Fruit fly (Drosophila melanogaster) whole organism, wandering third instar larva: ENCODE data around the gene Mcm2.

Experiments used
- Abd-B ChIP-seq: fragments of >200 bp; optimal IDR thresholded peaks from 2 replicates; lab custom pipeline; 2017; ENCODE audit warnings: missing biosample characterization, missing genetic modification characterization
- CG9705 ChIP-seq: fragments of 200-800 bp; sonication (Bioruptor generic); optimal IDR thresholded peaks from 2 replicates; lab custom pipeline; 2018; ENCODE audit warnings: missing biosample characterization, mild to moderate bottlenecking, missing genetic modification characterization
- Dfd ChIP-seq: fragments of >200 bp; optimal IDR thresholded peaks from 2 replicates; lab custom pipeline; 2017; ENCODE audit warnings: missing biosample characterization, missing genetic modification characterization
- Dif ChIP-seq: fragments of 200-275, 200-300 bp; sonication (Bioruptor generic); optimal IDR thresholded peaks from 2 replicates; lab custom pipeline; 2018; ENCODE audit warnings: missing biosample characterization, missing genetic modification characterization; ENCODE audit not compliant: partially characterized antibody
- GATAd ChIP-seq: sonication (Bioruptor generic); optimal IDR thresholded peaks from 2 replicates; lab custom pipeline; 2016; ENCODE audit warnings: missing biosample characterization, missing genetic modification characterization
- HLH106 ChIP-seq: fragments of 200-800 bp; optimal IDR thresholded peaks from 3 replicates; lab custom pipeline; 2019; ENCODE audit warnings: missing biosample characterization, mild to moderate bottlenecking, missing genetic modification characterization, moderate library complexity
- Hr78 ChIP-seq: fragments of >200 bp; optimal IDR thresholded peaks from 2 replicates; lab custom pipeline; 2017; ENCODE audit warnings: missing biosample characterization, missing genetic modification characterization
- Jra ChIP-seq: sonication (Bioruptor generic); optimal IDR thresholded peaks from 2 replicates; lab custom pipeline; 2016; ENCODE audit warnings: missing biosample characterization, missing genetic modification characterization
- Myc ChIP-seq: fragments of >200 bp; optimal IDR thresholded peaks from 2 replicates; lab custom pipeline; 2017
- N ChIP-seq: fragments of >200 bp; optimal IDR thresholded peaks from 2 replicates; lab custom pipeline; 2018; ENCODE audit warnings: missing biosample characterization, missing external identifiers, missing genetic modification characterization
- OdsH ChIP-seq: fragments of 200-800 bp; sonication (Bioruptor generic); optimal IDR thresholded peaks from 2 replicates; lab custom pipeline; 2016; ENCODE audit warnings: missing biosample characterization, mild to moderate bottlenecking, missing genetic modification characterization
- Rel ChIP-seq, 2 experiments: fragments of 200-800 bp; sonication (Bioruptor generic) in 1 of 2; optimal IDR thresholded peaks; 2 replicates in 1 of 2; 3 replicates in 1 of 2; lab custom pipeline; 2016 to 2019; ENCODE audit warnings: mild to moderate bottlenecking in 2 of 2, missing biosample characterization in 2 of 2, missing genetic modification characterization in 2 of 2, moderate library complexity in 1 of 2
- Vsx2 ChIP-seq: fragments of 200-300, 225-300 bp; sonication (Bioruptor generic); optimal IDR thresholded peaks from 2 replicates; lab custom pipeline; 2018; ENCODE audit warnings: missing biosample characterization, missing genetic modification characterization; ENCODE audit not compliant: partially characterized antibody
- br ChIP-seq: fragments of 200-800 bp; sonication (Bioruptor generic); optimal IDR thresholded peaks from 2 replicates; lab custom pipeline; 2016; ENCODE audit warnings: missing biosample characterization, missing genetic modification characterization
- brk ChIP-seq: fragments of 200-800 bp; sonication (Bioruptor generic); optimal IDR thresholded peaks from 2 replicates; lab custom pipeline; 2016; ENCODE audit warnings: missing biosample characterization, mild to moderate bottlenecking, missing genetic modification characterization
- dl ChIP-seq, 2 experiments: fragments of 175-275, 200-275 bp in 1 of 2; fragments of 200-275 bp in 1 of 2; sonication (Bioruptor generic); optimal IDR thresholded peaks; lab custom pipeline; 2018; ENCODE audit warnings: mild to moderate bottlenecking in 2 of 2, missing biosample characterization in 2 of 2, missing genetic modification characterization in 2 of 2, moderate library complexity in 2 of 2; ENCODE audit not compliant: partially characterized antibody in 2 of 2, insufficient read depth in 1 of 2
- dmrt93B ChIP-seq: fragments of 200-800 bp; sonication (Bioruptor generic); optimal IDR thresholded peaks from 2 replicates; lab custom pipeline; 2018; ENCODE audit warnings: missing biosample characterization, mild to moderate bottlenecking, missing genetic modification characterization
- ey ChIP-seq: fragments of 200-800 bp; sonication (Bioruptor generic); optimal IDR thresholded peaks from 2 replicates; lab custom pipeline; 2016; ENCODE audit warnings: missing biosample characterization, missing genetic modification characterization
- foxo ChIP-seq, 2 experiments: fragments of 200-800 bp; sonication (Bioruptor generic); optimal IDR thresholded peaks; 2 replicates in 1 of 2; 3 replicates in 1 of 2; lab custom pipeline; 2016 to 2017; ENCODE audit warnings: missing biosample characterization in 2 of 2, missing genetic modification characterization in 2 of 2
- fru ChIP-seq: fragments of 200-800 bp; sonication (Bioruptor generic); optimal IDR thresholded peaks from 3 replicates; lab custom pipeline; 2016; ENCODE audit warnings: missing biosample characterization, mild to moderate bottlenecking, missing genetic modification characterization
- h ChIP-seq: fragments of 200-800 bp; sonication (Bioruptor generic); optimal IDR thresholded peaks from 3 replicates; lab custom pipeline; 2016; ENCODE audit warnings: missing biosample characterization, mild to moderate bottlenecking, missing genetic modification characterization
- lola ChIP-seq: fragments of >200 bp; optimal IDR thresholded peaks from 2 replicates; lab custom pipeline; 2017; ENCODE audit warnings: missing biosample characterization, missing genetic modification characterization
- pan ChIP-seq: fragments of >200 bp; optimal IDR thresholded peaks from 2 replicates; lab custom pipeline; 2017
- psq ChIP-seq: fragments of 200-800 bp; sonication (Bioruptor generic); optimal IDR thresholded peaks from 3 replicates; lab custom pipeline; 2017; ENCODE audit warnings: missing biosample characterization, mild to moderate bottlenecking, missing genetic modification characterization, moderate library complexity
- rgr ChIP-seq: fragments of 200-800 bp; sonication (Bioruptor generic); optimal IDR thresholded peaks from 3 replicates; lab custom pipeline; 2016; ENCODE audit warnings: missing biosample characterization, mild to moderate bottlenecking, missing genetic modification characterization
- sage ChIP-seq: fragments of 200-800 bp; sonication (Bioruptor generic); optimal IDR thresholded peaks from 2 replicates; lab custom pipeline; 2016; ENCODE audit warnings: missing biosample characterization, mild to moderate bottlenecking, missing genetic modification characterization
- tai ChIP-seq: sonication (Bioruptor generic); optimal IDR thresholded peaks from 2 replicates; lab custom pipeline; 2016; ENCODE audit warnings: missing biosample characterization, missing genetic modification characterization
- usp ChIP-seq: fragments of >200 bp; optimal IDR thresholded peaks from 2 replicates; lab custom pipeline; 2017; ENCODE audit warnings: missing biosample characterization, missing genetic modification characterization

Mcm2 gene

dm6 chr3R:8290478-8290877 is 25.7 kb downstream of the Mcm2 start, which contains the start of gene CG11672:
Gene CG11672, minus strand, starts transcription at chr3R:8290578.
- TF ChIP-seq lola (GFP tag; lab: Kevin White, UChicago) (no peak), rgr (GFP tag; lab: Kevin White, UChicago) (no peak), Dif (no peak), Jra (GFP tag; lab: Kevin White, UChicago) (no peak), Abd-B (GFP tag; lab: Kevin White, UChicago) (no peak), h (GFP tag; lab: Kevin White, UChicago) (no peak), Dfd (GFP tag; lab: Kevin White, UChicago) (no peak), psq (GFP tag; lab: Kevin White, UChicago) (no peak), fru (GFP tag; lab: Kevin White, UChicago) (no peak), Vsx2 (no peak), pan (no peak), brk (GFP tag; lab: Kevin White, UChicago) (no peak), N (GFP tag; lab: Kevin White, UChicago) (no peak), br (no peak)

DNA sequence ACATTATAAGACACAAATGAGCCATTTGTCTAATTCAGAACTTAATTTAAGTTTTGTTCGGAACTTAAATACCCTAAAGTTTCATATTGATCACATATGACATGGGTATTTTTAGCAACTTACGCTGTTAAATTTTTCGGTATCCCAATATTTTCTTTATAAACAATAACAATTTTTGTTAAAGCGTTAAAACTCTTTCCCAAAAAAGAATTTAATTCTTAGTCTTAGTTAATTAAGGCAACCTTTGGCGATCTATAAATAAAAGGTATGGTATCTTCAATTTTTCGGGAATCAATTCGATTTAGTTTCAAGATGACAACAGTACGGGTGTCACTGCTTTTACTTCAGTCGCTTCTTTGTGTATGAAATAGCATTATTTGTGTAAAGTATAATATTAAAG is 26.2 kb downstream of the Mcm2 start, which contains the start of gene CG31464:
CG31464 (plus strand) TSS at position 301 of the 400 bp plus-strand sequence.
- TF ChIP-seq usp: no peak

dm6 chr3R:8292034-8292433 is 27.3 kb downstream of the Mcm2 start, which contains the start of gene CG31463:
Gene CG31463, plus strand, starts transcription at chr3R:8292335.
- TF ChIP-seq sage (GFP tag; lab: Kevin White, UChicago) (no peak), Vsx2 (no peak)

DNA sequence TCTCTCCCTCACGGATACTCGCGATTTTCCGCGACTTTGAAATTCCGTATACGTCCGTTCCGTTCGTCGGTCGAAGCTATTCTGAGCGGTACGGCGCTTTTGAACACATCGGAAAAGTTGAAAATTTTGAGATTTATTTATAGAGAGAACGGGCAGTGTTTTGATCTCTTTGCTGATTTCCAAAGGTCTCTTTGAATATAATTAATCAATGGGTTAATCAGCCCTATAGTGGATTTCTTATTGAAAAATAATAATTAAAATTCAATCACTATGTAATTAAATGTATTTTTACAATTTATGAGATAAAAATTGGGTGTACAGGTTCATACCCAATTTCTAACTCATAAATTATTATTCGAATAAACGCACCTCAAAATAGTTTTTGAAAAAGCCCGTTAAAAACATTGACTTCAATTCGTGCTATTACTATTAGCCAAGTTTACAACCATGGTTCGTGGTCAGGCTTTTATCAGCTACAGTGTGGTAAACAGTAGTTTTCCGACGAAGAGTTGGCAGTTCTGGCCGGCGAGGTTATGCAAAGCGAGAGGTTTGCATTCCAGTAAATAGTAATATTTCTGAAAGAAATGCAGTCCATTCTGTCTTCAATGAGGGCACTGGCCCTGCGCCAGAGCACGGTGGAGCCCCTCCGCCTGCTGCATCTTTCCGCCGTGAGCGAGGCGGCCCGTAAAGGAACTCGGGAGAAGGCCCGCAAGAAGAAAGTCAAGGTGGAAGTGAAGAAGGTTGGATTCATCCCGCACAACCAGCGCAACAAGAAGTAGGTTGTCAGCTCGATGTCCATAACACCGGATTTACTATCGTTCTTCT is 36.4 kb downstream of the Mcm2 start, which contains the start of the genes CG9626 and mRpL1:
CG9626 (minus strand) TSS at position 51 of the 825 bp plus-strand sequence.
mRpL1 (plus strand) TSS at position 513 of the 825 bp plus-strand sequence.
- TF ChIP-seq GATAd (no peak), brk (GFP tag; lab: Kevin White, UChicago) (no peak), br (no peak), Hr78 (GFP tag; lab: Kevin White, UChicago) (no peak), fru (GFP tag; lab: Kevin White, UChicago) (peak; percentile 98), Myc (lab: Kevin White, UChicago) (peak; percentile 18), usp (no peak), dl (GFP tag; optimal IDR thresholded peaks at IDR 0.05; lab: Kevin White, UChicago; ENCODE audit: insufficient read depth in 1 of 2, partially characterized antibody in 2 of 2) (no peak), pan (no peak), HLH106 (tag; lab: Kevin White, UChicago) (no peak), lola (GFP tag; lab: Kevin White, UChicago) (no peak)

- TF ChIP-seq Dif: peak; percentile 44
- TF ChIP-seq HLH106 (tag; lab: Kevin White, UChicago): peak; percentile 21
- peak; percentile 20 for TF ChIP-seq CG9705 (GFP tag; lab: Kevin White, UChicago)
- no peak for TF ChIP-seq usp
- TF ChIP-seq dmrt93B: no peak
Observed at dm6 chr3R:8303848-8304247, 39.1 kb downstream of the Mcm2 start, which contains the start of gene nac. Gene nac, minus strand, starts transcription at chr3R:8304023.

DNA sequence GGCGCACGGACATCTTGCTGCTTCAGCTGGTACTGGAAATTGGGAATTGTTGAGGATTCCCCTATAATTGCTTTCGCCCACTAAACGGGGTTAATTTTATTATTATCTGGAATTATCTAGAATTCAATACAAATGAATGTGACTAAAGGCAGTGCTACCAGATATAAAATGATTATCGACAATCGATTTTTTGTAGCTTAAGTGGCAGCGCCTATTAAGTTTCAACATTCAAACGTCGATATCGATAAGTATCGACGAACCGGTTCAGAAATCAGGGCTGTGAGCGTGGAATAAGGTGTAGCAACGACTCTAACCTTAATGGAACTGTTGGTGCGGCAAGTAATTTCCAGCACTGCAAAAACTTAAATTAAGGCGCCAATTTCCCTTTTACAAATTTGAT is 40.3 kb downstream of the Mcm2 start, which contains the start of gene Sgt1:
Sgt1 (minus strand) TSS at position 165 of the 400 bp plus-strand sequence.
- TF ChIP-seq tai (GFP tag; lab: Kevin White, UChicago) (no peak), OdsH (peak; percentile 36), ey (GFP tag; lab: Kevin White, UChicago) (peak; percentile 39), Rel (GFP tag; optimal IDR thresholded peaks at IDR 0.05; lab: Kevin White, UChicago) (no peak), Rel (tag; optimal IDR thresholded peaks at IDR 0.05; lab: Kevin White, UChicago) (peak; percentile 91), foxo (GFP tag; optimal IDR thresholded peaks at IDR 0.05; lab: Kevin White, UChicago) (peak in 1 of 2 experiments; percentile 45), HLH106 (tag; lab: Kevin White, UChicago) (peak; percentile 33), br (no peak)
